Fruit fly (Drosophila melanogaster) whole organism: ENCODE results near the gene CG12702.

Source experiments
- CG8478 ChIP-seq: fragments of >200 bp; optimal IDR thresholded peaks from 2 replicates; lab custom pipeline; 2018; ENCODE audit warnings: inconsistent platforms
- Dll ChIP-seq: fragments of >200 bp; optimal IDR thresholded peaks from 2 replicates; lab custom pipeline; 2017
- pan ChIP-seq: fragments of >200 bp; optimal IDR thresholded peaks from 2 replicates; lab custom pipeline; 2017

DNA sequence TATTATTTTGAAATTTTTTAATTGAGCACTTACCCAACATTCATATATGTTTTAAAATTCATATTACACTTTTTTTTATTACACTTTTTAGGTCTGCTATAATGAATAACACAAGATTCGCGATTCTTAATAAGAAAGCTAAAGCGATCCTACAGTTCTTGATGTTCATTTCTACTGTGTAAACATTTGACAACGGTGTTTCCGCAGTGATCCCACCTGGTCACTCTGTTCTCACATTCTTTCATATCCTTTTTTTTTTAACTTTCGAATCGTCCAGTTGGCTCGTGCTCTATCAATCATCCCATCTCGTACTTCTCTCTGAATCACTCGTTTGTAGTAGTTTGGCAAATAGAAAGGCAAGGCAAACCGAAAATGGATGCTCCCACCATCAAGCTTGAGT, 47.8 kb upstream of the CG12702 start, which contains the start of gene SkpD:
- no peak for TF ChIP-seq pan (lab: Kevin White, UChicago)
- TF ChIP-seq CG8478 (lab: Kevin White, UChicago) = no peak
- no peak for TF ChIP-seq Dll (lab: Kevin White, UChicago)
